In genomic region chrIV:8730469-8730868, ce11 we compare ENCODE assay signal across 6 worm cellular contexts.
TF ChIP-seq lines count a peak whose summit lies in the region.

TSS of gene F21D5.3 (plus strand) at chrIV:8730815.

TF ChIP-seq in whole organism, L1 larva, 84 proteins besides CTCF, POLR2A, EP300 and RAD21 (continues in another document):
- TF ChIP-seq unc-30 (tag; optimal IDR thresholded peaks at IDR 0.05; lab: Kevin White, UChicago) (no peak), nhr-71 (tag; optimal IDR thresholded peaks at IDR 0.05; lab: Kevin White, UChicago) (peak; percentile 11), mab-9 (GFP tag; IDR thresholded peaks at IDR 0.05; lab: Robert Waterston, UW) (no peak), lin-13 (GFP tag; optimal IDR thresholded peaks at IDR 0.05; lab: Kevin White, UChicago) (no peak), xbp-1 (tag; optimal IDR thresholded peaks at IDR 0.05; lab: Kevin White, UChicago) (no peak), snpc-4 (tag; optimal IDR thresholded peaks at IDR 0.05; lab: Kevin White, UChicago) (no peak), pqm-1 (tag; optimal IDR thresholded peaks at IDR 0.05; lab: Kevin White, UChicago) (peak; percentile 43), lsy-2 (tag; optimal IDR thresholded peaks at IDR 0.05; lab: Kevin White, UChicago) (no peak), nhr-12 (tag; optimal IDR thresholded peaks at IDR 0.05; lab: Kevin White, UChicago) (no peak), ceh-63 (GFP tag; optimal IDR thresholded peaks at IDR 0.05; lab: Kevin White, UChicago) (no peak), lin-35 (GFP tag; optimal IDR thresholded peaks at IDR 0.05; lab: Kevin White, UChicago) (peak in 1 of 2 experiments; percentile 42), nhr-47 (tag; optimal IDR thresholded peaks at IDR 0.05; lab: Kevin White, UChicago) (no peak), nhr-85 (tag; lab: Kevin White, UChicago) (no peak), lin-39 (tag; optimal IDR thresholded peaks at IDR 0.05; lab: Kevin White, UChicago) (no peak), elt-2 (tag; optimal IDR thresholded peaks at IDR 0.05; lab: Kevin White, UChicago) (peak; percentile 93), mef-2 (tag; optimal IDR thresholded peaks at IDR 0.05; lab: Kevin White, UChicago) (no peak)

TF ChIP-seq in whole organism, L2 larva, 48 proteins besides CTCF, POLR2A, EP300 and RAD21 (continues in another document):
- TF ChIP-seq aly-2 (tag; optimal IDR thresholded peaks at IDR 0.05; lab: Kevin White, UChicago), result no peak
- no peak for TF ChIP-seq mbf-1 (tag; optimal IDR thresholded peaks at IDR 0.05; lab: Kevin White, UChicago)
- TF ChIP-seq unc-39 (tag; optimal IDR thresholded peaks at IDR 0.05; lab: Kevin White, UChicago), result no peak
- TF ChIP-seq sma-9 (GFP tag; optimal IDR thresholded peaks at IDR 0.05; lab: Kevin White, UChicago), result peak; percentile 42
- TF ChIP-seq sma-9 (tag; optimal IDR thresholded peaks at IDR 0.05; lab: Kevin White, UChicago), result no peak
- TF ChIP-seq gmeb-1 (tag; optimal IDR thresholded peaks at IDR 0.05; lab: Kevin White, UChicago), result peak; percentile 16
- TF ChIP-seq R02D3.7 (tag; optimal IDR thresholded peaks at IDR 0.05; lab: Kevin White, UChicago), result no peak
- no peak for TF ChIP-seq ztf-4 (tag; optimal IDR thresholded peaks at IDR 0.05; lab: Kevin White, UChicago)
- no peak for TF ChIP-seq unc-55 (GFP tag; optimal IDR thresholded peaks at IDR 0.05; lab: Kevin White, UChicago)
- TF ChIP-seq sma-3 (GFP tag; optimal IDR thresholded peaks at IDR 0.05; lab: Kevin White, UChicago), result no peak
- TF ChIP-seq elt-3 (tag; optimal IDR thresholded peaks at IDR 0.05; lab: Kevin White, UChicago), result no peak
- TF ChIP-seq mab-5 (tag; optimal IDR thresholded peaks at IDR 0.05; lab: Kevin White, UChicago), result no peak
- no peak for TF ChIP-seq mdl-1 (tag; optimal IDR thresholded peaks at IDR 0.05; lab: Kevin White, UChicago)
- no peak for TF ChIP-seq nhr-25 (tag; optimal IDR thresholded peaks at IDR 0.05; lab: Kevin White, UChicago)
- no peak for TF ChIP-seq nhr-23 (tag; optimal IDR thresholded peaks at IDR 0.05; lab: Kevin White, UChicago)
- peak; percentile 41 for TF ChIP-seq crh-2 (tag; optimal IDR thresholded peaks at IDR 0.05; lab: Kevin White, UChicago)
- no peak for TF ChIP-seq ztf-11 (tag; optimal IDR thresholded peaks at IDR 0.05; lab: Kevin White, UChicago)

TF ChIP-seq in whole organism, L3 larva, 47 proteins besides CTCF, POLR2A, EP300 and RAD21 (continues in another document):
- TF ChIP-seq lin-15B (tag; optimal IDR thresholded peaks at IDR 0.05; lab: Kevin White, UChicago), result no peak
- TF ChIP-seq pqm-1 (tag; optimal IDR thresholded peaks at IDR 0.05; lab: Kevin White, UChicago), result peak; percentile 96
- no peak for TF ChIP-seq mml-1 (tag; optimal IDR thresholded peaks at IDR 0.05; lab: Kevin White, UChicago)
- peak; percentile 6 for TF ChIP-seq pha-4 (tag; optimal IDR thresholded peaks at IDR 0.05; lab: Kevin White, UChicago)
- TF ChIP-seq ZK546.5 (tag; optimal IDR thresholded peaks at IDR 0.05; lab: Kevin White, UChicago), result no peak
- TF ChIP-seq ceh-9 (tag; optimal IDR thresholded peaks at IDR 0.05; lab: Kevin White, UChicago), result no peak
- no peak for TF ChIP-seq nhr-23 (tag; optimal IDR thresholded peaks at IDR 0.05; lab: Kevin White, UChicago)
- no peak for TF ChIP-seq fkh-10 (GFP tag; optimal IDR thresholded peaks at IDR 0.05; lab: Kevin White, UChicago)
- TF ChIP-seq fos-1 (tag; optimal IDR thresholded peaks at IDR 0.05; lab: Kevin White, UChicago), result no peak
- TF ChIP-seq lin-39 (tag; optimal IDR thresholded peaks at IDR 0.05; lab: Kevin White, UChicago), result no peak
- no peak for TF ChIP-seq ama-1 (optimal IDR thresholded peaks at IDR 0.05; lab: Kevin White, UChicago)
- no peak for TF ChIP-seq ceh-28 (tag; optimal IDR thresholded peaks at IDR 0.05; lab: Kevin White, UChicago)
- TF ChIP-seq nfya-1 (tag; optimal IDR thresholded peaks at IDR 0.05; lab: Kevin White, UChicago; ENCODE audit: insufficient read depth), result no peak
- no peak for TF ChIP-seq elt-1 (tag; optimal IDR thresholded peaks at IDR 0.05; lab: Kevin White, UChicago)
- TF ChIP-seq unc-62 (GFP tag; optimal IDR thresholded peaks at IDR 0.05; lab: Kevin White, UChicago), result no peak
- no peak for TF ChIP-seq sea-2 (GFP tag; optimal IDR thresholded peaks at IDR 0.05; lab: Kevin White, UChicago)
- no peak for TF ChIP-seq mdl-1 (tag; optimal IDR thresholded peaks at IDR 0.05; lab: Kevin White, UChicago)

TF ChIP-seq in whole organism, L4 larva, 104 proteins besides CTCF, POLR2A, EP300 and RAD21 (continues in another document):
- peak; percentile 47 for TF ChIP-seq T20F7.1 (GFP tag; optimal IDR thresholded peaks at IDR 0.05; lab: Kevin White, UChicago)
- no peak for TF ChIP-seq Y5F2A.4 (GFP tag; optimal IDR thresholded peaks at IDR 0.05; lab: Kevin White, UChicago)
- peak; percentile 47; the same call in 1 of the 2 replicates for TF ChIP-seq lin-1 (GFP tag; IDR thresholded peaks at IDR 0.05; lab: Robert Waterston, UW)
- TF ChIP-seq arid-1 (GFP tag; conservative IDR thresholded peaks at IDR 0.05; lab: Robert Waterston, UW), result no peak
- TF ChIP-seq nhr-77 (tag; optimal IDR thresholded peaks at IDR 0.05; lab: Kevin White, UChicago), result peak; percentile 67
- peak; percentile 79 for TF ChIP-seq php-3 (GFP tag; IDR thresholded peaks at IDR 0.05; lab: Robert Waterston, UW)
- TF ChIP-seq ceh-20 (GFP tag; IDR thresholded peaks at IDR 0.05; lab: Robert Waterston, UW), result peak; percentile 71; the same call in 1 of the 2 replicates
- TF ChIP-seq daf-16 (GFP tag; optimal IDR thresholded peaks at IDR 0.05; lab: Kevin White, UChicago), result no peak
- peak; percentile 67 for TF ChIP-seq daf-16 (tag; optimal IDR thresholded peaks at IDR 0.05; lab: Kevin White, UChicago)
- peak; percentile 60; the same call in 1 of the 2 replicates for TF ChIP-seq tra-1 (GFP tag; IDR thresholded peaks at IDR 0.05; lab: Robert Waterston, UW)
- TF ChIP-seq dve-1 (tag; optimal IDR thresholded peaks at IDR 0.05; lab: Kevin White, UChicago; ENCODE audit: insufficient read depth), result peak; percentile 63
- peak; percentile 96 for TF ChIP-seq pqm-1 (tag; optimal IDR thresholded peaks at IDR 0.05; lab: Kevin White, UChicago)
- peak; percentile 60 for TF ChIP-seq nhr-28 (tag; optimal IDR thresholded peaks at IDR 0.05; lab: Kevin White, UChicago)
- TF ChIP-seq lin-15B (tag; optimal IDR thresholded peaks at IDR 0.05; lab: Kevin White, UChicago), result no peak
- TF ChIP-seq madf-5 (GFP tag; IDR thresholded peaks at IDR 0.05; lab: Robert Waterston, UW), result no peak
- TF ChIP-seq dmd-6 (GFP tag; IDR thresholded peaks at IDR 0.05; lab: Robert Waterston, UW), result peak; percentile 68

TF ChIP-seq in whole organism, late embryonic, 69 proteins besides CTCF, POLR2A, EP300 and RAD21:
- TF ChIP-seq unc-3 (GFP tag; conservative IDR thresholded peaks at IDR 0.05; lab: Robert Waterston, UW), result no peak
- TF ChIP-seq unc-3 (tag; optimal IDR thresholded peaks at IDR 0.05; lab: Kevin White, UChicago), result no peak
- peak; percentile 55 for TF ChIP-seq elt-2 (tag; optimal IDR thresholded peaks at IDR 0.05; lab: Kevin White, UChicago)

TF ChIP-seq in whole organism, young adult, 124 proteins besides CTCF, POLR2A, EP300 and RAD21:
- TF ChIP-seq ets-4 (GFP tag; optimal IDR thresholded peaks at IDR 0.05; lab: Kevin White, UChicago) (peak; percentile 10), somi-1 (GFP tag; optimal IDR thresholded peaks at IDR 0.05; lab: Kevin White, UChicago) (no peak), ztf-6 (GFP tag; IDR thresholded peaks at IDR 0.05; lab: Robert Waterston, UW) (no peak), attf-5 (GFP tag; optimal IDR thresholded peaks at IDR 0.05; lab: Kevin White, UChicago) (no peak), cebp-1 (GFP tag; IDR thresholded peaks at IDR 0.05; lab: Robert Waterston, UW) (no peak), cebp-1 (tag; optimal IDR thresholded peaks at IDR 0.05; lab: Kevin White, UChicago) (peak; percentile 0), nhr-80 (tag; optimal IDR thresholded peaks at IDR 0.05; lab: Kevin White, UChicago) (peak; percentile 67), madf-6 (GFP tag; IDR thresholded peaks at IDR 0.05; lab: Robert Waterston, UW) (peak; percentile 42), hlh-12 (tag; optimal IDR thresholded peaks at IDR 0.05; lab: Kevin White, UChicago) (no peak), hrde-1 (tag; optimal IDR thresholded peaks at IDR 0.05; lab: Kevin White, UChicago; ENCODE audit: borderline replicate concordance) (peak; percentile 15), snpc-4 (GFP tag; optimal IDR thresholded peaks at IDR 0.05; lab: Kevin White, UChicago) (peak; percentile 1), snpc-4 (tag; optimal IDR thresholded peaks at IDR 0.05; lab: Kevin White, UChicago) (no peak)
